Worm (Caenorhabditis elegans) whole organism, young adult: ENCODE results near the gene coa-3.
A peak's percentile ranks its signal among the peaks of the same experiment; 100 is the strongest.

ENCODE experiments used
- B0336.3 ChIP-seq: fragments of 200-800 bp; sonication (Bioruptor generic); IDR thresholded peaks from 2 replicates; pipeline ENCODE4 v1.3.6; 2022; ENCODE audit warnings: missing genetic modification characterization, missing compliant biosample characterization
- D2030.7 ChIP-seq: fragments of 200-800 bp; sonication (Bioruptor generic); IDR thresholded peaks from 2 replicates; pipeline ENCODE4 v1.3.6; 2022; ENCODE audit warnings: missing genetic modification reagents, missing genetic modification characterization, missing compliant biosample characterization
- F22D6.2 ChIP-seq: sonication (generic microtip); optimal IDR thresholded peaks from 2 replicates; lab custom pipeline; 2016; ENCODE audit warnings: mild to moderate bottlenecking, missing genetic modification characterization, missing compliant biosample characterization
- F23B12.7 ChIP-seq: sonication (generic microtip); optimal IDR thresholded peaks from 2 replicates; lab custom pipeline; 2017; ENCODE audit warnings: missing genetic modification characterization, mild to moderate bottlenecking, missing compliant biosample characterization, antibody characterized with exemption, moderate library complexity; ENCODE audit not compliant: insufficient read depth
- F57C9.4 ChIP-seq: sonication (generic microtip); optimal IDR thresholded peaks from 2 replicates; lab custom pipeline; 2017; ENCODE audit warnings: mild to moderate bottlenecking, missing genetic modification characterization, missing compliant biosample characterization
- K12H6.12 ChIP-seq: fragments of 200-800 bp; sonication (Bioruptor generic); optimal IDR thresholded peaks from 2 replicates; lab custom pipeline; 2018; ENCODE audit warnings: mild to moderate bottlenecking, missing genetic modification characterization, missing compliant biosample characterization
- Y53G8AR.9 ChIP-seq: fragments of 200-800 bp; sonication (Bioruptor generic); conservative IDR thresholded peaks from 2 replicates; pipeline ENCODE4 v1.3.6; 2022; ENCODE audit warnings: missing genetic modification reagents, missing genetic modification characterization, missing compliant biosample characterization
- Y67H2A.10 ChIP-seq: fragments of 200-800 bp; sonication (Bioruptor generic); conservative IDR thresholded peaks from 2 replicates; pipeline ENCODE4 v1.3.6; 2022; ENCODE audit warnings: missing genetic modification reagents, missing genetic modification characterization, missing compliant biosample characterization
- Y79H2A.3 ChIP-seq: fragments of 200-800 bp; sonication (Bioruptor generic); conservative IDR thresholded peaks from 2 replicates; pipeline ENCODE4 v1.3.6; 2022; ENCODE audit warnings: missing genetic modification reagents, missing genetic modification characterization, missing compliant biosample characterization
- ZK185.1 ChIP-seq: sonication (generic microtip); optimal IDR thresholded peaks from 2 replicates; lab custom pipeline; 2016; ENCODE audit warnings: mild to moderate bottlenecking, missing genetic modification characterization, missing compliant biosample characterization; ENCODE audit not compliant: poor library complexity, severe bottlenecking
- aptf-2 ChIP-seq: fragments of 200-800 bp; sonication (Bioruptor generic); conservative IDR thresholded peaks from 2 replicates; pipeline ENCODE4 v1.3.6; 2022; ENCODE audit warnings: missing genetic modification reagents, missing genetic modification characterization, missing compliant biosample characterization
- atf-7 ChIP-seq: sonication (generic microtip); optimal IDR thresholded peaks from 2 replicates; lab custom pipeline; 2017; ENCODE audit warnings: mild to moderate bottlenecking, missing genetic modification characterization, missing compliant biosample characterization
- attf-5 ChIP-seq: fragments of 200-800 bp; sonication (Bioruptor generic); optimal IDR thresholded peaks from 2 replicates; lab custom pipeline; 2018; ENCODE audit warnings: mild to moderate bottlenecking, missing genetic modification characterization, missing compliant biosample characterization
- bed-2 ChIP-seq: fragments of 200-800 bp; sonication (Bioruptor generic); IDR thresholded peaks from 2 replicates; pipeline ENCODE4 v1.3.6; 2022; ENCODE audit warnings: missing genetic modification reagents, missing genetic modification characterization, missing compliant biosample characterization
- cebp-2 ChIP-seq: fragments of 200-800 bp; sonication (Bioruptor generic); IDR thresholded peaks from 2 replicates; pipeline ENCODE4 v1.3.6; 2022; ENCODE audit warnings: missing genetic modification characterization, missing compliant biosample characterization
- ceh-27 ChIP-seq: fragments of 200-800 bp; sonication (Bioruptor generic); optimal IDR thresholded peaks from 2 replicates; lab custom pipeline; 2018; ENCODE audit warnings: mild to moderate bottlenecking, missing genetic modification characterization, moderate library complexity, missing compliant biosample characterization
- ceh-91 ChIP-seq: fragments of 200-800 bp; sonication (Bioruptor generic); IDR thresholded peaks from 2 replicates; pipeline ENCODE4 v1.3.6; 2022; ENCODE audit warnings: missing genetic modification reagents, missing genetic modification characterization, missing compliant biosample characterization
- dpl-1 ChIP-seq: fragments of 150-350 bp; optimal IDR thresholded peaks from 2 replicates; lab custom pipeline; 2014; ENCODE audit warnings: missing biosample characterization, missing genetic modification reagents, missing genetic modification characterization
- efl-1 ChIP-seq: fragments of 150-350 bp; optimal IDR thresholded peaks from 2 replicates; lab custom pipeline; 2014; ENCODE audit warnings: missing biosample characterization, missing genetic modification reagents, missing genetic modification characterization
- ekl-4 ChIP-seq: fragments of 200-800 bp; sonication (Bioruptor generic); IDR thresholded peaks from 2 replicates; pipeline ENCODE4 v1.3.6; 2022; ENCODE audit warnings: missing genetic modification reagents, missing genetic modification characterization, missing compliant biosample characterization
- him-1 ChIP-seq: sonication (generic microtip); optimal IDR thresholded peaks from 2 replicates; lab custom pipeline; 2016; ENCODE audit warnings: missing genotype, missing genetic modification reagents, missing genetic modification characterization, missing compliant biosample characterization
- hmg-1.2 ChIP-seq: fragments of 200-800 bp; sonication (Bioruptor generic); IDR thresholded peaks from 2 replicates; pipeline ENCODE4 v1.3.6; 2022; ENCODE audit warnings: missing genetic modification reagents, missing genetic modification characterization, missing compliant biosample characterization
- lag-1 ChIP-seq: fragments of 200-800 bp; sonication (Bioruptor generic); IDR thresholded peaks from 2 replicates; pipeline ENCODE4 v1.3.6; 2022; ENCODE audit warnings: missing genetic modification reagents, missing genetic modification characterization, missing compliant biosample characterization
- let-526 ChIP-seq: fragments of 200-800 bp; sonication (Bioruptor generic); IDR thresholded peaks from 2 replicates; pipeline ENCODE4 v1.3.6; 2022; ENCODE audit warnings: missing genetic modification reagents, missing genetic modification characterization, missing compliant biosample characterization
- lin-35 ChIP-seq, 3 experiments: fragments of 150-350 bp in 2 of 3; sonication (generic microtip) in 1 of 3; optimal IDR thresholded peaks; 2 replicates each; lab custom pipeline; 2014 to 2018; ENCODE audit warnings: missing biosample characterization in 3 of 3, missing genetic modification characterization in 3 of 3, missing genetic modification reagents in 3 of 3
- lin-40 ChIP-seq: sonication (generic microtip); optimal IDR thresholded peaks from 2 replicates; lab custom pipeline; 2016; ENCODE audit warnings: missing genetic modification characterization, mild to moderate bottlenecking, missing compliant biosample characterization, missing genotype, missing genetic modification reagents
- lsl-1 ChIP-seq: fragments of 200-800 bp; sonication (Bioruptor generic); optimal IDR thresholded peaks from 2 replicates; lab custom pipeline; 2018; ENCODE audit warnings: mild to moderate bottlenecking, missing genetic modification characterization, moderate library complexity, missing compliant biosample characterization
- madf-10 ChIP-seq: sonication (generic microtip); optimal IDR thresholded peaks from 2 replicates; lab custom pipeline; 2016; ENCODE audit warnings: mild to moderate bottlenecking, missing genetic modification characterization, missing compliant biosample characterization
- madf-6 ChIP-seq: fragments of 200-800 bp; sonication (Bioruptor generic); IDR thresholded peaks from 2 replicates; pipeline ENCODE4 v1.3.6; 2022; ENCODE audit warnings: missing genetic modification reagents, missing genetic modification characterization, missing compliant biosample characterization
- madf-8 ChIP-seq: fragments of 200-800 bp; sonication (Bioruptor generic); conservative IDR thresholded peaks from 2 replicates; pipeline ENCODE4 v1.3.6; 2022; ENCODE audit warnings: missing genetic modification reagents, missing genetic modification characterization, missing compliant biosample characterization
- mcd-1 ChIP-seq: fragments of 200-800 bp; sonication (Bioruptor generic); IDR thresholded peaks from 2 replicates; pipeline ENCODE4 v1.3.6; 2022; ENCODE audit warnings: missing genetic modification reagents, missing genetic modification characterization, missing compliant biosample characterization
- mxl-1 ChIP-seq: sonication (generic microtip); optimal IDR thresholded peaks from 2 replicates; lab custom pipeline; 2016; ENCODE audit warnings: missing genetic modification characterization, missing compliant biosample characterization
- nhr-120 ChIP-seq: fragments of 200-800 bp; sonication (Bioruptor generic); IDR thresholded peaks from 2 replicates; pipeline ENCODE4 v1.3.6; 2022; ENCODE audit warnings: missing genetic modification characterization, missing compliant biosample characterization
- nhr-80 ChIP-seq: sonication (generic microtip); optimal IDR thresholded peaks from 2 replicates; lab custom pipeline; 2016; ENCODE audit warnings: missing genetic modification characterization, missing compliant biosample characterization
- nhr-90 ChIP-seq: sonication (generic microtip); optimal IDR thresholded peaks from 2 replicates; lab custom pipeline; 2016; ENCODE audit warnings: missing genotype, mild to moderate bottlenecking, missing genetic modification characterization, missing compliant biosample characterization
- pbrm-1 ChIP-seq: fragments of 200-800 bp; sonication (Bioruptor generic); IDR thresholded peaks from 2 replicates; pipeline ENCODE4 v1.3.6; 2022; ENCODE audit warnings: missing genetic modification reagents, missing genetic modification characterization, missing compliant biosample characterization
- pha-4 ChIP-seq: fragments of 150-350 bp; sonication (generic microtip); optimal IDR thresholded peaks from 2 replicates; lab custom pipeline; 2014; ENCODE audit warnings: missing biosample characterization, missing genetic modification reagents, missing genetic modification characterization
- rcor-1 ChIP-seq: fragments of 200-800 bp; sonication (Bioruptor generic); IDR thresholded peaks from 2 replicates; pipeline ENCODE4 v1.3.6; 2022; ENCODE audit warnings: missing genetic modification reagents, missing genetic modification characterization, missing compliant biosample characterization
- rec-8 ChIP-seq, 2 experiments: sonication (generic microtip); optimal IDR thresholded peaks; 2 replicates each; lab custom pipeline; 2016; ENCODE audit warnings: mild to moderate bottlenecking in 2 of 2, missing genetic modification characterization in 2 of 2, missing genetic modification reagents in 2 of 2, missing genotype in 2 of 2, missing biosample characterization in 1 of 2, missing compliant biosample characterization in 1 of 2, moderate library complexity in 1 of 2
- snpc-1.3 ChIP-seq: sonication (generic microtip); optimal IDR thresholded peaks from 2 replicates; lab custom pipeline; 2017; ENCODE audit warnings: missing genetic modification characterization, mild to moderate bottlenecking, missing compliant biosample characterization, antibody characterized with exemption, moderate library complexity, missing genotype, missing genetic modification reagents; ENCODE audit not compliant: insufficient read depth
- snpc-4 ChIP-seq, 5 experiments: fragments of 150-350 bp in 1 of 5; sonication (generic microtip) in 4 of 5; optimal IDR thresholded peaks; 2 replicates each; lab custom pipeline; 2014 to 2018; ENCODE audit warnings: missing genetic modification characterization in 5 of 5, missing biosample characterization in 3 of 5, antibody characterized with exemption in 2 of 5, mild to moderate bottlenecking in 2 of 5, missing compliant biosample characterization in 2 of 5, missing genotype in 2 of 5, moderate library complexity in 2 of 5, missing genetic modification reagents in 1 of 5
- tbp1 ChIP-seq: fragments of 200-800 bp; sonication (Bioruptor generic); optimal IDR thresholded peaks from 2 replicates; lab custom pipeline; 2018; ENCODE audit warnings: mild to moderate bottlenecking, missing genetic modification characterization, missing compliant biosample characterization
- unc-62 ChIP-seq: fragments of 150-350 bp; optimal IDR thresholded peaks from 2 replicates; lab custom pipeline; 2014; ENCODE audit warnings: missing biosample characterization, missing genetic modification reagents, missing genetic modification characterization
- xnd-1 ChIP-seq: sonication (generic microtip); optimal IDR thresholded peaks from 2 replicates; lab custom pipeline; 2016; ENCODE audit warnings: missing genotype, missing genetic modification reagents, missing genetic modification characterization, missing compliant biosample characterization
- ztf-18 ChIP-seq: sonication (generic microtip); optimal IDR thresholded peaks from 2 replicates; lab custom pipeline; 2016; ENCODE audit warnings: missing genotype, mild to moderate bottlenecking, missing genetic modification characterization, missing compliant biosample characterization
- ztf-28 ChIP-seq: fragments of 200-800 bp; sonication (Bioruptor generic); IDR thresholded peaks from 2 replicates; pipeline ENCODE4 v1.3.6; 2022; ENCODE audit warnings: missing genetic modification reagents, missing genetic modification characterization, missing compliant biosample characterization
- ztf-3 ChIP-seq: fragments of 200-800 bp; sonication (Bioruptor generic); optimal IDR thresholded peaks from 2 replicates; lab custom pipeline; 2018; ENCODE audit warnings: mild to moderate bottlenecking, missing genetic modification characterization, missing compliant biosample characterization

The coa-3 gene

ce11 chrII:4603035-4603434, 602 bp upstream of the coa-3 start, which contains the start of gene F35D11.4:
Gene F35D11.4 (plus strand): TSS chrII:4603427.
- peak; percentile 77 for TF ChIP-seq efl-1 (GFP tag; lab: Kevin White, UChicago)
- TF ChIP-seq D2030.7 (GFP tag; lab: Robert Waterston, UW): peak; percentile 72
- peak; percentile 40; the same call in 1 of the 2 replicates for TF ChIP-seq rcor-1 (GFP tag; lab: Robert Waterston, UW)
- TF ChIP-seq lsl-1 (GFP tag; lab: Kevin White, UChicago): peak; percentile 73
- TF ChIP-seq snpc-4 (GFP tag; optimal IDR thresholded peaks at IDR 0.05; lab: Kevin White, UChicago): no peak
- TF ChIP-seq snpc-4 (tag; optimal IDR thresholded peaks at IDR 0.05; lab: Kevin White, UChicago): peak in 3 of 4 experiments; percentile 10 to 52 (median 27)
- TF ChIP-seq ztf-18 (tag; lab: Kevin White, UChicago): peak; percentile 35
- TF ChIP-seq aptf-2: peak; percentile 88
- TF ChIP-seq bed-2: peak; percentile 88
- peak; percentile 52 for TF ChIP-seq K12H6.12 (tag; lab: Kevin White, UChicago)
- peak; percentile 46 for TF ChIP-seq hmg-1.2 (GFP tag; lab: Robert Waterston, UW)
- TF ChIP-seq nhr-120: no peak
- peak; percentile 76 for TF ChIP-seq dpl-1 (GFP tag; lab: Kevin White, UChicago)
- peak; percentile 5 for TF ChIP-seq F22D6.2 (tag; lab: Kevin White, UChicago)
- peak; percentile 26; the same call in 1 of the 2 replicates for TF ChIP-seq ztf-28 (GFP tag; lab: Robert Waterston, UW)
- no peak for TF ChIP-seq ztf-3 (GFP tag; lab: Kevin White, UChicago)
- 0 out of 2 replicates have a peak, but pooled peaks have one; percentile 22 for TF ChIP-seq Y53G8AR.9 (GFP tag; lab: Robert Waterston, UW)
- peak; percentile 73 for TF ChIP-seq him-1 (tag; lab: Kevin White, UChicago)
- 0 out of 2 replicates have a peak, but pooled peaks have one; percentile 12 for TF ChIP-seq ekl-4
- TF ChIP-seq ceh-91 (GFP tag; lab: Robert Waterston, UW): peak; percentile 43; the same call in 1 of the 2 replicates
- no peak for TF ChIP-seq mxl-1 (tag; lab: Kevin White, UChicago)
- TF ChIP-seq lin-40: peak; percentile 51
- TF ChIP-seq unc-62 (GFP tag; lab: Kevin White, UChicago): no peak
- TF ChIP-seq ZK185.1 (tag; lab: Kevin White, UChicago): peak; percentile 92
- no peak for TF ChIP-seq F57C9.4 (tag; lab: Kevin White, UChicago)
- 0 out of 2 replicates have a peak, but pooled peaks have one; percentile 21 for TF ChIP-seq Y67H2A.10 (GFP tag; lab: Robert Waterston, UW)
- TF ChIP-seq pha-4: no peak
- TF ChIP-seq Y79H2A.3: no peak
- TF ChIP-seq madf-6: peak; percentile 93
- TF ChIP-seq madf-10 (tag; lab: Kevin White, UChicago): peak; percentile 69
- TF ChIP-seq atf-7: peak; percentile 37
- TF ChIP-seq nhr-90 (tag; lab: Kevin White, UChicago): no peak
- TF ChIP-seq rec-8 (tag; optimal IDR thresholded peaks at IDR 0.05; lab: Kevin White, UChicago): peak; percentile 47 to 61
- peak; percentile 78 for TF ChIP-seq madf-8
- peak; percentile 75 for TF ChIP-seq mcd-1
- TF ChIP-seq let-526 (GFP tag; lab: Robert Waterston, UW): 0 out of 2 replicates have a peak, but pooled peaks have one; percentile 64
- peak; percentile 31 for TF ChIP-seq F23B12.7
- TF ChIP-seq tbp1 (GFP tag; lab: Kevin White, UChicago): peak; percentile 48
- TF ChIP-seq attf-5 (GFP tag; lab: Kevin White, UChicago): peak; percentile 48
- peak; percentile 47; the same call in 1 of the 2 replicates for TF ChIP-seq B0336.3 (GFP tag; lab: Robert Waterston, UW)
- TF ChIP-seq nhr-80: peak; percentile 29
- no peak for TF ChIP-seq lag-1 (GFP tag; lab: Robert Waterston, UW)
- TF ChIP-seq xnd-1 (tag; lab: Kevin White, UChicago): peak; percentile 64
- 0 out of 2 replicates have a peak, but pooled peaks have one; percentile 49 for TF ChIP-seq pbrm-1 (GFP tag; lab: Robert Waterston, UW)
- TF ChIP-seq cebp-2 (GFP tag; lab: Robert Waterston, UW): no peak
- TF ChIP-seq lin-35 (GFP tag; optimal IDR thresholded peaks at IDR 0.05; lab: Kevin White, UChicago): peak in 2 of 3 experiments; percentile 23 to 80
- peak; percentile 85 for TF ChIP-seq ceh-27 (GFP tag; lab: Kevin White, UChicago)
- peak; percentile 2 for TF ChIP-seq snpc-1.3
